Worm (Caenorhabditis elegans): Measurements from ENCODE around the gene Y47D7A.11.

The Y47D7A.11 gene

DNA sequence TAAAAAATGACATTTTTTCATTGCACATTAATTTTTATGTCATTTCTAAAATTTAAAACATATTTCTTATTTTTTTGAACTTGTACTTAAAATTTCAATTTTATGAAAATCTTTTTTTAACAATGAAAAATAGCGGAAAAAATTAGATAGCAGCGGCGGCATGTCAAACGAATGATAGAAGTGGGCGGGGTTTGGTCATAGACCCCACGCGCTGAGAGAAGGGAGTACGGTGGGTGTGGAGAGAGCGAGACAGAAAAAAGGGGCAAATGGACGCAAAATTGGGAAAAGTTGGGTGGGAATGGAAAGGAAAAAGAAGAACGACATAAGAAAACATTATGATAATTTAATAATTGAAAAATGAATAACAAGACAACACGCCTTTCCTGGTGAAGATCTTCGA, 40.2 kb downstream of the Y47D7A.11 start:
- TF ChIP-seq odd-2 (tag; optimal IDR thresholded peaks at IDR 0.05) (no peak), tbx-2 (tag; optimal IDR thresholded peaks at IDR 0.05) (no peak), npax-4 (tag; optimal IDR thresholded peaks at IDR 0.05) (no peak), unc-3 (GFP tag; conservative IDR thresholded peaks at IDR 0.05) (no peak), unc-3 (tag; optimal IDR thresholded peaks at IDR 0.05) (no peak), sdc-2 (tag; optimal IDR thresholded peaks at IDR 0.05) (no peak), C08G9.2 (tag; optimal IDR thresholded peaks at IDR 0.05) (no peak), nfya-1 (tag; optimal IDR thresholded peaks at IDR 0.05) (no peak), F13H6.1 (tag; optimal IDR thresholded peaks at IDR 0.05) (no peak), rnt-1 (tag; optimal IDR thresholded peaks at IDR 0.05) (no peak), hlh-6 (tag; optimal IDR thresholded peaks at IDR 0.05) (no peak), ets-4 (tag; optimal IDR thresholded peaks at IDR 0.05) (no peak), sox-4 (tag; optimal IDR thresholded peaks at IDR 0.05) (no peak), ceh-34 (tag; optimal IDR thresholded peaks at IDR 0.05) (no peak), C38D4.7 (GFP tag; optimal IDR thresholded peaks at IDR 0.05) (no peak), ceh-18 (tag; optimal IDR thresholded peaks at IDR 0.05) (no peak), pha-4 (tag; optimal IDR thresholded peaks at IDR 0.05) (no peak), hlh-30 (tag; optimal IDR thresholded peaks at IDR 0.05; ENCODE audit: insufficient read depth) (no peak), nhr-11 (tag; optimal IDR thresholded peaks at IDR 0.05) (no peak), ceh-14 (tag; optimal IDR thresholded peaks at IDR 0.05) (no peak)

DNA sequence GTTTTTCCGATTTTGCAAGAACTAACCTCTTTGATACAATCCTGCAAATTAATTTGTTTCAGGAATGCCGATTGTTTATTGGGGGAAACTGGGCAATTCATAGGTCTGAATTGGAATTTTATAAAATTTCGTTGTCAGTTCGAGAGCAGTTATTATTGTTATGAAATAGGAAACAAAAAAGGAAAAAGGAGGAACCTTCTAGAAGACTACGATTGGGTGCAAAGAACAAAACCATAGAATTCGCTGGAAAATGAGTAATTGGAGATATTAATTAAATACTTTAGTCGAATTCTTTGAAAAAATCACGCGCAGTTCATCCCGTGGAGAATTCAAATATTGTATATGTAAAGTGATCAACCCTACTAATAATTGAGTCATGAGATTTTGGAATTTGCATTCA, 40.7 kb downstream of the Y47D7A.11 start, which contains the start of gene F13A2.9:
F13A2.9 (minus strand) TSS at position 101 of the 400 bp plus-strand sequence.
- no peak for TF ChIP-seq syd-9 (tag; optimal IDR thresholded peaks at IDR 0.05)
- no peak for TF ChIP-seq npax-4 (tag; optimal IDR thresholded peaks at IDR 0.05)
- no peak for TF ChIP-seq odd-2 (tag; optimal IDR thresholded peaks at IDR 0.05)

DNA sequence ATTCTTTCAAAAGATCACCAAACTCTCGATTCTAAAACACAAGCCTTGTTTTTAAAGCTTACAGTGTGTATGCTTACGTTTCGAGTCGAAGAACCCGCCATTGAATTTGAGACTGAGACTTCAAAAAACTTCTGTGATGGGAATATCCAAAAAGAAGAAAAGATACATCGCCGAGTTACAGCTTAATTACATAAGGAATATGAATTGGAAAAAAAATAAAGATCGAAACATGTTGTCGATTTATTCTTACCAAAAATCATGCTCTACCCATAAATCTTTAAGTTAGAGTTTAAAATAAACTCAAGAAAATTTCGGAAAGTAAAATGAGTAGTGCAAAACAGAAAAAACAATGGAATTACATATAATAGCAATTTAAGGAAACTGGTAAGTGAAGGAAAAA, 41.9 kb downstream of the Y47D7A.11 start, which contains the start of gene F13A2.10:
F13A2.10 (minus strand) TSS at position 101 of the 400 bp plus-strand sequence.
- TF ChIP-seq eyg-1 (tag; optimal IDR thresholded peaks at IDR 0.05) (no peak), unc-86 (tag; optimal IDR thresholded peaks at IDR 0.05) (no peak), T23F11.4 (GFP tag; optimal IDR thresholded peaks at IDR 0.05) (no peak), nhr-232 (tag; optimal IDR thresholded peaks at IDR 0.05) (no peak), ceh-2 (tag; optimal IDR thresholded peaks at IDR 0.05) (no peak), rnt-1 (tag; optimal IDR thresholded peaks at IDR 0.05) (no peak)

DNA sequence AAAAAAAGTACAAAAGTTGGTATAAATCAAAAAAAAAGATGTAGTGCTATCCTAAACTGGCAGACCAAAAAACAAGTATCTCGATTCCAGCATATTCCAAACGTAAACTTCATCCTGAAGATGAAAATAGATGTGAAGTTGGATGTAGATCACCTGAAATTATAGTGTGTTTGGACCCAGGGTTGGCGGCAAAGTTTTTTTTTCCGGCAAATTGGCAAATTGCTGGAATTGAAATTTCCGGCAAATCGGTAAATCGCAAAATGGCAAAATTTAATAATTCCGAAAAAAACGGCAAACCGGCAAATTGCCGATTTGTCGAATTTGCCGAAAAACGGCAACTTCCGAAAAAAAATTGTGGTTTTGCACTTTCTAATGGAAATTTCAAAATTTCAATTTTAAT, 43.6 kb downstream of the Y47D7A.11 start, which contains the start of gene F13A2.2:
F13A2.2 (minus strand) TSS at position 101 of the 400 bp plus-strand sequence.
- no peak for TF ChIP-seq nhr-232 (tag; optimal IDR thresholded peaks at IDR 0.05)
- TF ChIP-seq ceh-18 (tag; optimal IDR thresholded peaks at IDR 0.05) = no peak
- no peak for TF ChIP-seq Y22D7AL.16 (tag; optimal IDR thresholded peaks at IDR 0.05)
- TF ChIP-seq ceh-31 (tag; optimal IDR thresholded peaks at IDR 0.05) = no peak
- no peak for TF ChIP-seq sox-2 (GFP tag; IDR thresholded peaks at IDR 0.05)
- no peak for TF ChIP-seq gmeb-2 (tag; optimal IDR thresholded peaks at IDR 0.05)
- no peak for TF ChIP-seq ahr-1 (tag; optimal IDR thresholded peaks at IDR 0.05)

DNA sequence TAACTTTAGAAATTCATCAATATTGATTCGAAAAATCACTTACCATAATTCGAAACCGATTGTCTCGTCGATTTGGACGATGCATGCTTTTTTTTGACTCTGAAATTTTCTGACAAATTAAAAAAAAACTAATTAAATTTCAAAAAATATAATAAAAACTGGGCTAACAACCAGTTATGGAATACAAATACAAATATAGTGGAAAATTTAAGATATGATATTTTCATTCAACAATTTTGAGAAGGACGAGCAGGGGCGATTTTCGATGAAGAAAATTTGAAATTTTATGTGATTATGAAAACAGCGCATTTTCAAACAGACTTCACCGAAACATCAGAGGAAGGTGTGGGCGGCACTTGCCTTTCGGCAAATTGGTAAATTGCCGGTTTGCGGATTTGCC, 45.8 kb downstream of the Y47D7A.11 start, which contains the start of gene F13A2.1:
F13A2.1 (minus strand) TSS at position 101 of the 400 bp plus-strand sequence.
- TF ChIP-seq hlh-30 (tag; optimal IDR thresholded peaks at IDR 0.05; ENCODE audit: insufficient read depth) (no peak), pag-3 (tag; optimal IDR thresholded peaks at IDR 0.05; ENCODE audit: borderline replicate concordance) (no peak), pha-2 (tag; optimal IDR thresholded peaks at IDR 0.05) (no peak), madf-2 (tag; optimal IDR thresholded peaks at IDR 0.05) (no peak), pha-4 (tag; optimal IDR thresholded peaks at IDR 0.05) (no peak), che-1 (tag; optimal IDR thresholded peaks at IDR 0.05) (no peak), ceh-19 (GFP tag; optimal IDR thresholded peaks at IDR 0.05) (no peak), ceh-18 (tag; optimal IDR thresholded peaks at IDR 0.05) (no peak), pat-9 (tag; optimal IDR thresholded peaks at IDR 0.05) (no peak), ceh-2 (tag; optimal IDR thresholded peaks at IDR 0.05) (no peak), sox-2 (GFP tag; IDR thresholded peaks at IDR 0.05) (no peak), ceh-14 (tag; optimal IDR thresholded peaks at IDR 0.05) (no peak), odd-2 (tag; optimal IDR thresholded peaks at IDR 0.05) (no peak), fkh-6 (tag; optimal IDR thresholded peaks at IDR 0.05) (no peak), dve-1 (tag; optimal IDR thresholded peaks at IDR 0.05) (no peak), ceh-34 (tag; optimal IDR thresholded peaks at IDR 0.05) (no peak), fax-1 (tag; optimal IDR thresholded peaks at IDR 0.05) (no peak), elt-4 (tag; optimal IDR thresholded peaks at IDR 0.05) (no peak), gmeb-2 (tag; optimal IDR thresholded peaks at IDR 0.05) (no peak)

All from whole organism, late embryonic.